Fruit fly (Drosophila melanogaster) whole organism, embryonic: ENCODE data around the gene SmydA-9.

Experiments
- Bdp1 ChIP-seq: fragments of 200-800 bp; sonication (Bioruptor generic); optimal IDR thresholded peaks from 3 replicates; lab custom pipeline; 2016; ENCODE audit warnings: missing biosample characterization, missing genetic modification characterization
- CG1024 ChIP-seq: fragments of 200-800 bp; sonication (Bioruptor generic); IDR thresholded peaks from 2 replicates; pipeline ENCODE4 v1.3.6; 2022; ENCODE audit warnings: missing biosample characterization, missing genetic modification characterization
- CG10431 ChIP-seq: fragments of 200-800 bp; sonication (Bioruptor generic); optimal IDR thresholded peaks from 3 replicates; lab custom pipeline; 2018; ENCODE audit warnings: missing biosample characterization, mild to moderate bottlenecking, missing genetic modification characterization
- CG10565 ChIP-seq: fragments of 200-800 bp; sonication (Bioruptor generic); optimal IDR thresholded peaks from 3 replicates; lab custom pipeline; 2016; ENCODE audit warnings: missing biosample characterization, mild to moderate bottlenecking, missing genetic modification characterization
- CG11695 ChIP-seq: fragments of 200-800 bp; sonication (Bioruptor generic); IDR thresholded peaks from 3 replicates; pipeline ENCODE4 v1.3.6; 2022; ENCODE audit warnings: missing biosample characterization, missing genetic modification characterization
- CG12769 ChIP-seq: fragments of 200-800 bp; sonication (Bioruptor generic); optimal IDR thresholded peaks from 2 replicates; lab custom pipeline; 2019; ENCODE audit warnings: missing biosample characterization, mild to moderate bottlenecking, missing genetic modification characterization, moderate library complexity
- CG14050 ChIP-seq: fragments of 200-800 bp; sonication (Bioruptor generic); IDR thresholded peaks from 3 replicates; pipeline ENCODE4 v1.3.6; 2022; ENCODE audit warnings: missing biosample characterization, missing genetic modification characterization
- CG18262 ChIP-seq: fragments of 200-800 bp; optimal IDR thresholded peaks from 3 replicates; lab custom pipeline; 2019; ENCODE audit warnings: missing biosample characterization, mild to moderate bottlenecking, missing genetic modification characterization, moderate library complexity
- CG1832 ChIP-seq: fragments of 200-800 bp; sonication (Bioruptor generic); optimal IDR thresholded peaks from 2 replicates; lab custom pipeline; 2017; ENCODE audit warnings: missing biosample characterization, mild to moderate bottlenecking, missing genetic modification characterization, inconsistent platforms
- CG30020 ChIP-seq: fragments of 200-800 bp; optimal IDR thresholded peaks from 2 replicates; lab custom pipeline; 2019; ENCODE audit warnings: missing biosample characterization, mild to moderate bottlenecking, missing genetic modification characterization, moderate library complexity
- CG34376 ChIP-seq: fragments of 200-800 bp; sonication (Bioruptor generic); optimal IDR thresholded peaks from 2 replicates; lab custom pipeline; 2018; ENCODE audit warnings: missing biosample characterization, mild to moderate bottlenecking, missing genetic modification characterization
- CG3847 ChIP-seq: fragments of 200-800 bp; sonication (Bioruptor generic); IDR thresholded peaks from 2 replicates; pipeline ENCODE4 v1.3.6; 2022; ENCODE audit warnings: missing biosample characterization, missing genetic modification characterization
- CG4360 ChIP-seq: fragments of 200-800 bp; sonication (Bioruptor generic); IDR thresholded peaks from 2 replicates; pipeline ENCODE4 v1.3.6; 2022; ENCODE audit warnings: missing biosample characterization, missing genetic modification characterization
- CG4404 ChIP-seq: fragments of 200-800 bp; sonication (Bioruptor generic); IDR thresholded peaks from 2 replicates; pipeline ENCODE4 v1.3.6; 2022; ENCODE audit warnings: missing biosample characterization, missing genetic modification characterization
- CG6683 ChIP-seq: fragments of 200-800 bp; sonication (Bioruptor generic); optimal IDR thresholded peaks from 2 replicates; lab custom pipeline; 2017; ENCODE audit warnings: missing biosample characterization, mild to moderate bottlenecking, missing genetic modification characterization, missing genetic modification reagents
- CG6791 ChIP-seq: fragments of 200-800 bp; sonication (Bioruptor generic); IDR thresholded peaks from 3 replicates; pipeline ENCODE4 v1.3.6; 2022; ENCODE audit warnings: missing biosample characterization, missing genetic modification characterization; ENCODE audit not compliant: partially characterized antibody
- CG7987 ChIP-seq: fragments of 200-800 bp; sonication (Bioruptor generic); optimal IDR thresholded peaks from 2 replicates; lab custom pipeline; 2018; ENCODE audit warnings: missing biosample characterization, mild to moderate bottlenecking, missing genetic modification characterization, moderate library complexity
- CG8478 ChIP-seq: fragments of >200 bp; optimal IDR thresholded peaks from 2 replicates; lab custom pipeline; 2018
- CHES-1-like ChIP-seq: fragments of 200-800 bp; sonication (Bioruptor generic); optimal IDR thresholded peaks from 2 replicates; lab custom pipeline; 2016; ENCODE audit warnings: missing biosample characterization, missing genetic modification characterization
- Camta ChIP-seq: fragments of 200-800 bp; sonication (Bioruptor generic); optimal IDR thresholded peaks from 2 replicates; lab custom pipeline; 2016; ENCODE audit warnings: missing biosample characterization, missing genetic modification characterization
- CoRest ChIP-seq: fragments of 200-800 bp; sonication (Bioruptor generic); optimal IDR thresholded peaks from 3 replicates; lab custom pipeline; 2018; ENCODE audit warnings: missing biosample characterization, mild to moderate bottlenecking, missing genetic modification characterization, moderate library complexity
- Dad ChIP-seq: fragments of 200-800 bp; sonication (Bioruptor generic); optimal IDR thresholded peaks from 3 replicates; lab custom pipeline; 2016; ENCODE audit warnings: missing biosample characterization, missing genetic modification characterization
- Hr3 ChIP-seq: fragments of 200-800 bp; sonication (Bioruptor generic); optimal IDR thresholded peaks from 3 replicates; lab custom pipeline; 2016; ENCODE audit warnings: missing biosample characterization, missing genetic modification characterization
- Hr39 ChIP-seq: fragments of >200 bp; optimal IDR thresholded peaks from 2 replicates; lab custom pipeline; 2017
- Hr78 ChIP-seq, 2 experiments: fragments of 200-800 bp in 1 of 2; fragments of >200 bp in 1 of 2; sonication (Bioruptor generic) in 1 of 2; optimal IDR thresholded peaks; 2 replicates each; lab custom pipeline; 2017 to 2019; ENCODE audit warnings: missing biosample characterization in 2 of 2, missing genetic modification characterization in 2 of 2, mild to moderate bottlenecking in 1 of 2, moderate library complexity in 1 of 2
- Jarid2 ChIP-seq: fragments of 200-800 bp; sonication (Bioruptor generic); optimal IDR thresholded peaks from 3 replicates; lab custom pipeline; 2017; ENCODE audit warnings: mild to moderate bottlenecking, missing biosample characterization, missing genetic modification reagents, missing genetic modification characterization
- NC2β ChIP-seq: fragments of 200-800 bp; sonication (Bioruptor generic); optimal IDR thresholded peaks from 2 replicates; lab custom pipeline; 2016; ENCODE audit warnings: missing biosample characterization, missing genetic modification characterization
- NFAT ChIP-seq: fragments of 200-800 bp; sonication (Bioruptor generic); IDR thresholded peaks from 2 replicates; pipeline ENCODE4 v1.3.6; 2022; ENCODE audit warnings: missing biosample characterization, missing genetic modification characterization
- Oaz ChIP-seq: fragments of 200-800 bp; sonication (Bioruptor generic); IDR thresholded peaks from 2 replicates; pipeline ENCODE4 v1.3.6; 2022; ENCODE audit warnings: missing biosample characterization, missing genetic modification characterization
- Pdp1 ChIP-seq, 2 experiments: fragments of 200-800 bp; sonication (Bioruptor generic); optimal IDR thresholded peaks; 3 replicates each; lab custom pipeline; 2016; ENCODE audit warnings: missing biosample characterization in 2 of 2, missing genetic modification characterization in 2 of 2, mild to moderate bottlenecking in 1 of 2, moderate library complexity in 1 of 2
- Rx ChIP-seq: fragments of 200-800 bp; sonication (Bioruptor generic); IDR thresholded peaks from 2 replicates; pipeline ENCODE4 v1.3.6; 2022; ENCODE audit warnings: missing biosample characterization, missing genetic modification characterization
- ap ChIP-seq: fragments of 200-800 bp; sonication (Bioruptor generic); IDR thresholded peaks from 2 replicates; pipeline ENCODE4 v1.3.6; 2022; ENCODE audit warnings: missing biosample characterization, missing genetic modification characterization
- ash1 ChIP-seq: fragments of 200-800 bp; sonication (Bioruptor generic); optimal IDR thresholded peaks from 2 replicates; lab custom pipeline; 2018; ENCODE audit warnings: missing biosample characterization, mild to moderate bottlenecking, missing genetic modification characterization
- cwo ChIP-seq: fragments of 200-800 bp; sonication (Bioruptor generic); optimal IDR thresholded peaks from 3 replicates; lab custom pipeline; 2017; ENCODE audit warnings: missing biosample characterization, missing genetic modification characterization, mild to moderate bottlenecking, moderate library complexity, missing genetic modification reagents
- exex ChIP-seq: fragments of 200-800 bp; sonication (Bioruptor generic); optimal IDR thresholded peaks from 4 replicates; lab custom pipeline; 2018; ENCODE audit warnings: missing biosample characterization, mild to moderate bottlenecking, missing genetic modification characterization, moderate library complexity
- fd102C ChIP-seq: fragments of 200-800 bp; sonication (Bioruptor generic); optimal IDR thresholded peaks from 2 replicates; lab custom pipeline; 2018; ENCODE audit warnings: missing biosample characterization, mild to moderate bottlenecking, missing genetic modification characterization, moderate library complexity
- fd64A ChIP-seq: fragments of 200-800 bp; sonication (Bioruptor generic); optimal IDR thresholded peaks from 3 replicates; lab custom pipeline; 2018; ENCODE audit warnings: missing biosample characterization, mild to moderate bottlenecking, missing genetic modification characterization
- gsb-n ChIP-seq: fragments of 200-800 bp; sonication (Bioruptor generic); optimal IDR thresholded peaks from 3 replicates; lab custom pipeline; 2018; ENCODE audit warnings: missing biosample characterization, mild to moderate bottlenecking, missing genetic modification characterization
- gt ChIP-seq: fragments of 200-800 bp; sonication (Bioruptor generic); IDR thresholded peaks from 2 replicates; pipeline ENCODE4 v1.3.6; 2022; ENCODE audit warnings: missing biosample characterization, missing genetic modification characterization
- jing ChIP-seq: fragments of 200-800 bp; sonication (Bioruptor generic); optimal IDR thresholded peaks from 2 replicates; lab custom pipeline; 2018; ENCODE audit warnings: missing biosample characterization, mild to moderate bottlenecking, missing genetic modification characterization
- kay ChIP-seq: fragments of 200-800 bp; sonication (Bioruptor generic); optimal IDR thresholded peaks from 2 replicates; lab custom pipeline; 2016; ENCODE audit warnings: missing biosample characterization, missing genetic modification characterization
- klu ChIP-seq: fragments of 200-800 bp; sonication (Bioruptor generic); IDR thresholded peaks from 2 replicates; pipeline ENCODE4 v1.3.6; 2022; ENCODE audit warnings: missing biosample characterization, missing genetic modification characterization
- lmd ChIP-seq: fragments of 200-800 bp; sonication (Bioruptor generic); IDR thresholded peaks from 2 replicates; pipeline ENCODE4 v1.3.6; 2022; ENCODE audit warnings: missing biosample characterization, missing genetic modification characterization
- mirr ChIP-seq: fragments of 200-800 bp; sonication (Bioruptor generic); optimal IDR thresholded peaks from 3 replicates; lab custom pipeline; 2018; ENCODE audit warnings: missing biosample characterization, mild to moderate bottlenecking, missing genetic modification characterization
- pum ChIP-seq: fragments of 200-800 bp; sonication (Bioruptor generic); optimal IDR thresholded peaks from 2 replicates; lab custom pipeline; 2016; ENCODE audit warnings: missing biosample characterization, missing genetic modification characterization
- sd ChIP-seq: fragments of 200-800 bp; sonication (Bioruptor generic); optimal IDR thresholded peaks from 3 replicates; lab custom pipeline; 2018; ENCODE audit warnings: missing biosample characterization, mild to moderate bottlenecking, missing genetic modification characterization, moderate library complexity
- slp2 ChIP-seq: fragments of 200-800 bp; sonication (Bioruptor generic); optimal IDR thresholded peaks from 2 replicates; lab custom pipeline; 2016; ENCODE audit warnings: missing biosample characterization, missing genetic modification characterization
- sna ChIP-seq: fragments of 200-800 bp; sonication (Bioruptor generic); IDR thresholded peaks from 2 replicates; pipeline ENCODE4 v1.3.6; 2022; ENCODE audit warnings: missing biosample characterization, missing genetic modification characterization; ENCODE audit not compliant: partially characterized antibody
- sr ChIP-seq: fragments of 200-800 bp; sonication (Bioruptor generic); IDR thresholded peaks from 3 replicates; pipeline ENCODE4 v1.3.6; 2022; ENCODE audit warnings: missing biosample characterization, missing genetic modification characterization
- sug ChIP-seq: fragments of 200-800 bp; optimal IDR thresholded peaks from 2 replicates; lab custom pipeline; 2019; ENCODE audit warnings: missing biosample characterization, mild to moderate bottlenecking, missing genetic modification characterization, moderate library complexity
- tna ChIP-seq: fragments of 200-800 bp; sonication (Bioruptor generic); IDR thresholded peaks from 2 replicates; pipeline ENCODE4 v1.3.6; 2022; ENCODE audit warnings: missing biosample characterization, missing genetic modification characterization; ENCODE audit not compliant: partially characterized antibody
- unpg ChIP-seq: fragments of 200-800 bp; sonication (Bioruptor generic); optimal IDR thresholded peaks from 3 replicates; lab custom pipeline; 2018; ENCODE audit warnings: missing biosample characterization, mild to moderate bottlenecking, missing genetic modification characterization, moderate library complexity
- yki ChIP-seq: fragments of >200 bp; optimal IDR thresholded peaks from 3 replicates; lab custom pipeline; 2018

SmydA-9 gene

DNA sequence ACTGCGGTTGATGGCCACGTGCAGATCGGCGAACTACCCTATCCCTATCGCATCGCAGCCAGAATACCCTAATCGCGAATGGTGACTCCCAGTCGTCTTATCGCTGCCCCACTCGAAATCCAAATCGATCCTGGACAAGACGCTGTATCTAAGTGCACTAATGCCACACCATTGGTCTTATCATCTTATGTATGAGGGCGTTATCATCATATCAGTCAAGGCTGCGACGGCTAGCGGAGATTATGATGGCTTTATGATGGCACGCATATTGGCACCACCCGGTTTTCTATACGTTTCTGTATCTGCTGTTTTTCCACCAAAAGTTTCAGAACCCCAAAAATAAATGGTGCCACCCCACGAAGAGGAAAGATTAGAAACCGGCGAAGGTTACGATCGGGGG lies 10.5 kb downstream of the SmydA-9 start:
- TF ChIP-seq CG8478 (lab: Kevin White, UChicago) (no peak), unpg (no peak), Jarid2 (GFP tag; lab: Kevin White, UChicago) (no peak), Pdp1 (GFP tag; optimal IDR thresholded peaks at IDR 0.05; lab: Kevin White, UChicago) (peak in 1 of 2 experiments; percentile 8), CHES-1-like (no peak), CG11695 (GFP tag; lab: Robert Waterston, UW) (no peak), CG4360 (GFP tag; lab: Robert Waterston, UW) (no peak), slp2 (GFP tag; lab: Kevin White, UChicago) (no peak), NC2β (GFP tag; lab: Kevin White, UChicago) (no peak), CoRest (no peak), pum (GFP tag; lab: Kevin White, UChicago) (no peak), kay (no peak), CG34376 (GFP tag; lab: Kevin White, UChicago) (peak; percentile 70), Hr3 (GFP tag; lab: Kevin White, UChicago) (no peak), sug (tag; lab: Kevin White, UChicago) (peak; percentile 99), Oaz (GFP tag; lab: Robert Waterston, UW) (no peak), sd (tag; lab: Kevin White, UChicago) (peak; percentile 6), CG4404 (GFP tag; lab: Robert Waterston, UW) (no peak), CG6791 (GFP tag; lab: Robert Waterston, UW) (no peak), ap (GFP tag; lab: Robert Waterston, UW) (no peak), CG1024 (GFP tag; lab: Robert Waterston, UW) (no peak), Hr78 (GFP tag; optimal IDR thresholded peaks at IDR 0.05; lab: Kevin White, UChicago) (no peak), tna (peak; percentile 12; the same call in 1 of the 2 replicates), gsb-n (tag; lab: Kevin White, UChicago) (no peak), fd64A (GFP tag; lab: Kevin White, UChicago) (no peak), gt (GFP tag; lab: Robert Waterston, UW) (no peak), ash1 (GFP tag; lab: Kevin White, UChicago) (no peak), exex (peak; percentile 72), klu (GFP tag; lab: Robert Waterston, UW) (no peak), jing (no peak), CG10565 (GFP tag; lab: Kevin White, UChicago) (no peak), CG12769 (tag; lab: Kevin White, UChicago) (peak; percentile 2), Dad (GFP tag; lab: Kevin White, UChicago) (no peak), cwo (GFP tag; lab: Kevin White, UChicago) (peak; percentile 20), Camta (GFP tag; lab: Kevin White, UChicago) (no peak), CG14050 (GFP tag; lab: Robert Waterston, UW) (no peak), sna (GFP tag; lab: Robert Waterston, UW) (no peak), mirr (peak; percentile 67), lmd (no peak), CG1832 (no peak), yki (lab: Kevin White, UChicago) (no peak), CG10431 (GFP tag; lab: Kevin White, UChicago) (no peak), Rx (no peak), Bdp1 (GFP tag; lab: Kevin White, UChicago) (no peak), CG6683 (no peak), sr (GFP tag; lab: Robert Waterston, UW) (no peak), CG3847 (GFP tag; lab: Robert Waterston, UW) (no peak), Hr39 (lab: Kevin White, UChicago) (no peak), CG7987 (GFP tag; lab: Kevin White, UChicago) (no peak), fd102C (GFP tag; lab: Kevin White, UChicago) (no peak), CG30020 (tag; lab: Kevin White, UChicago) (no peak), CG18262 (tag; lab: Kevin White, UChicago) (no peak), NFAT (GFP tag; lab: Robert Waterston, UW) (no peak)
